Worm (Caenorhabditis elegans) whole organism, mixed stage, embryonic: ENCODE data around the gene cest-30.

Experiments used
- bed-3 ChIP-seq: fragments of 200-800 bp; sonication (Bioruptor generic); optimal IDR thresholded peaks from 3 replicates; lab custom pipeline; 2018; ENCODE audit warnings: mild to moderate bottlenecking, missing genetic modification characterization, moderate library complexity, missing compliant biosample characterization
- ceh-83 ChIP-seq: fragments of 200-800 bp; sonication (Bioruptor generic); optimal IDR thresholded peaks from 2 replicates; lab custom pipeline; 2018; ENCODE audit warnings: mild to moderate bottlenecking, missing genetic modification characterization, missing compliant biosample characterization
- flh-1 ChIP-seq: fragments of 200-800 bp; sonication (Bioruptor generic); optimal IDR thresholded peaks from 2 replicates; lab custom pipeline; 2018; ENCODE audit warnings: mild to moderate bottlenecking, missing genetic modification characterization, moderate library complexity, missing compliant biosample characterization
- lin-13 ChIP-seq: fragments of 150-350 bp; optimal IDR thresholded peaks from 2 replicates; lab custom pipeline; 2014; ENCODE audit warnings: missing biosample characterization, missing genetic modification characterization
- lsy-2 ChIP-seq: fragments of 150-350 bp; optimal IDR thresholded peaks from 2 replicates; lab custom pipeline; 2014; ENCODE audit warnings: missing biosample characterization, missing genetic modification characterization
- mep-1 ChIP-seq: fragments of 150-350 bp; optimal IDR thresholded peaks from 2 replicates; lab custom pipeline; 2017; ENCODE audit warnings: missing biosample characterization, missing genetic modification reagents, missing genetic modification characterization, inconsistent platforms
- mls-2 ChIP-seq: sonication (generic microtip); optimal IDR thresholded peaks from 2 replicates; lab custom pipeline; 2016; ENCODE audit warnings: mild to moderate bottlenecking, missing genetic modification characterization, moderate library complexity, missing compliant biosample characterization
- nhr-12 ChIP-seq: fragments of 150-350 bp; optimal IDR thresholded peaks from 2 replicates; lab custom pipeline; 2014; ENCODE audit warnings: missing biosample characterization, missing genetic modification characterization
- nhr-237 ChIP-seq: fragments of 150-350 bp; optimal IDR thresholded peaks from 2 replicates; lab custom pipeline; 2014; ENCODE audit warnings: missing biosample characterization, missing genetic modification characterization
- nhr-28 ChIP-seq: fragments of 150-350 bp; optimal IDR thresholded peaks from 2 replicates; lab custom pipeline; 2014; ENCODE audit warnings: missing biosample characterization, missing genetic modification characterization
- unc-120 ChIP-seq: sonication (generic microtip); optimal IDR thresholded peaks from 2 replicates; lab custom pipeline; 2017; ENCODE audit warnings: missing genetic modification characterization, missing compliant biosample characterization; ENCODE audit not compliant: poor library complexity, severe bottlenecking
- unc-39 ChIP-seq: fragments of 150-350 bp; optimal IDR thresholded peaks from 2 replicates; lab custom pipeline; 2014; ENCODE audit warnings: missing biosample characterization, missing genetic modification characterization

DNA sequence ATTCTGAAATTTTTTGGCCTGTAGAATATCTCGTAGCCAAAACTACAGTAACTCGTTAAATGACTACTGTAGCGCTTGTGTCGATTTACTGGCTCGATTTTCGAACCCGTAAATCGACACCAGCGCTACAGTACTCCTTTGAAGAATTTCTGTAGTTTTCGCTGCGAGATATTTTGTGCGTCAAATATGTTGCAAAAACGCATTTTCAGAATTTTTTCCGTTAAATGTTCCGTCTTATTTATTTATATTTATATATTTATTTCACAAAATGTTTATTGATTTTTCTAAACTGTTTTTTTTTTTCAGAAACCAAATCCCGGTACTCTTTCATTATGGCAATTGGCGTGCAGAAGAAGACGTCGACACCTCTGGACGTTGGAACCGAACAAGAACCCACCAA lies 10.9 kb upstream of the cest-30 start, which contains the start of gene natc-2:
- TF ChIP-seq mls-2 (tag; lab: Kevin White, UChicago) (no peak), nhr-12 (tag; lab: Kevin White, UChicago) (no peak), nhr-237 (tag; lab: Kevin White, UChicago) (no peak), bed-3 (no peak), lin-13 (tag; lab: Kevin White, UChicago) (no peak), unc-39 (tag; lab: Kevin White, UChicago) (no peak), unc-120 (tag; lab: Kevin White, UChicago) (no peak), flh-1 (GFP tag; lab: Kevin White, UChicago) (no peak), mep-1 (tag; lab: Kevin White, UChicago) (no peak), nhr-28 (tag; lab: Kevin White, UChicago) (no peak), lsy-2 (tag; lab: Kevin White, UChicago) (no peak), ceh-83 (GFP tag; lab: Kevin White, UChicago) (no peak)
